Worm (Caenorhabditis elegans) whole organism, mixed stage, embryonic: ENCODE results near the gene mam-3.

Experiments used
- ces-1 ChIP-seq: fragments of 150-350 bp; optimal IDR thresholded peaks from 2 replicates; lab custom pipeline; 2014; ENCODE audit warnings: missing biosample characterization, missing genetic modification reagents, missing genetic modification characterization
- cnd-1 ChIP-seq: fragments of 200-800 bp; sonication (Bioruptor generic); optimal IDR thresholded peaks from 2 replicates; lab custom pipeline; 2018; ENCODE audit warnings: mild to moderate bottlenecking, missing genetic modification characterization, missing compliant biosample characterization
- lin-13 ChIP-seq: fragments of 150-350 bp; optimal IDR thresholded peaks from 2 replicates; lab custom pipeline; 2014; ENCODE audit warnings: missing biosample characterization, missing genetic modification characterization
- lsy-2 ChIP-seq: fragments of 150-350 bp; optimal IDR thresholded peaks from 2 replicates; lab custom pipeline; 2014; ENCODE audit warnings: missing biosample characterization, missing genetic modification characterization
- nhr-76 ChIP-seq: sonication (generic microtip); optimal IDR thresholded peaks from 2 replicates; lab custom pipeline; 2017; ENCODE audit warnings: missing biosample characterization, missing genetic modification characterization

ce11 chrIV:13392230-13392629 lies 52.9 kb downstream of the mam-3 start:
- TF ChIP-seq cnd-1 (tag; lab: Kevin White, UChicago) (no peak), nhr-76 (tag; lab: Kevin White, UChicago) (no peak), lsy-2 (tag; lab: Kevin White, UChicago) (no peak), lin-13 (no peak), ces-1 (no peak)
